Worm (Caenorhabditis elegans): ENCODE measurements around the gene fbxc-58.

ce11 chrIV:9323989-9324506 lies 47.3 kb upstream of the fbxc-58 start, which contains the start of the genes nspg-11 and F49C12.15:
- TF ChIP-seq dao-5 (tag; optimal IDR thresholded peaks at IDR 0.05) (no peak), W03F9.2 (tag; optimal IDR thresholded peaks at IDR 0.05) (no peak), him-1 (tag; optimal IDR thresholded peaks at IDR 0.05) (no peak)
